Fruit fly (Drosophila melanogaster) whole organism, pupa: Measurements from ENCODE around the gene CG43149.

Experiments used
- CG10348 ChIP-seq: fragments of 200-800 bp; sonication (Bioruptor generic); IDR thresholded peaks from 2 replicates; pipeline ENCODE4 v1.3.6; 2022; ENCODE audit warnings: missing biosample characterization, missing genetic modification characterization
- CG12605 ChIP-seq: fragments of 200-800 bp; sonication (Bioruptor generic); IDR thresholded peaks from 2 replicates; pipeline ENCODE4 v1.3.6; 2022; ENCODE audit warnings: missing biosample characterization, missing genetic modification characterization
- CG13204 ChIP-seq: fragments of 200-800 bp; sonication (Bioruptor generic); optimal IDR thresholded peaks from 2 replicates; lab custom pipeline; 2018; ENCODE audit warnings: missing biosample characterization, mild to moderate bottlenecking, missing genetic modification characterization, moderate library complexity
- CG14655 ChIP-seq: fragments of 200-800 bp; sonication (Bioruptor generic); optimal IDR thresholded peaks from 3 replicates; lab custom pipeline; 2017; ENCODE audit warnings: mild to moderate bottlenecking, missing biosample characterization, missing genetic modification reagents, missing genetic modification characterization
- CG15710 ChIP-seq: fragments of 200-800 bp; sonication (Bioruptor generic); optimal IDR thresholded peaks from 2 replicates; lab custom pipeline; 2018; ENCODE audit warnings: missing biosample characterization, mild to moderate bottlenecking, missing genetic modification characterization, moderate library complexity
- CG17806 ChIP-seq: fragments of 200-800 bp; sonication (Bioruptor generic); optimal IDR thresholded peaks from 2 replicates; lab custom pipeline; 2018; ENCODE audit warnings: missing biosample characterization, mild to moderate bottlenecking, missing genetic modification characterization, moderate library complexity
- CG32121 ChIP-seq: fragments of 200-800 bp; sonication (Bioruptor generic); IDR thresholded peaks from 2 replicates; pipeline ENCODE4 v1.3.6; 2022; ENCODE audit warnings: missing biosample characterization, missing genetic modification characterization
- CG34367 ChIP-seq: fragments of 200-800 bp; sonication (Bioruptor generic); optimal IDR thresholded peaks from 2 replicates; lab custom pipeline; 2018; ENCODE audit warnings: missing biosample characterization, mild to moderate bottlenecking, missing genetic modification characterization
- CG4496 ChIP-seq: fragments of 200-800 bp; sonication (Bioruptor generic); IDR thresholded peaks from 3 replicates; pipeline ENCODE4 v1.3.6; 2022; ENCODE audit warnings: missing biosample characterization, missing genetic modification characterization
- CG8159 ChIP-seq: fragments of 200-800 bp; sonication (Bioruptor generic); optimal IDR thresholded peaks from 3 replicates; lab custom pipeline; 2018; ENCODE audit warnings: missing biosample characterization, mild to moderate bottlenecking, missing genetic modification characterization, moderate library complexity
- CG8301 ChIP-seq: fragments of 200-800 bp; sonication (Bioruptor generic); optimal IDR thresholded peaks from 2 replicates; lab custom pipeline; 2018; ENCODE audit warnings: missing biosample characterization, mild to moderate bottlenecking, missing genetic modification characterization
- CG9948 ChIP-seq: fragments of 200-800 bp; sonication (Bioruptor generic); optimal IDR thresholded peaks from 2 replicates; lab custom pipeline; 2018; ENCODE audit warnings: missing biosample characterization, mild to moderate bottlenecking, missing genetic modification characterization, moderate library complexity
- D1 ChIP-seq: fragments of 200-800 bp; sonication (Bioruptor generic); optimal IDR thresholded peaks from 2 replicates; lab custom pipeline; 2018; ENCODE audit warnings: missing biosample characterization, mild to moderate bottlenecking, missing genetic modification characterization, moderate library complexity
- EcR ChIP-seq: fragments of 200-800 bp; sonication (Bioruptor generic); optimal IDR thresholded peaks from 3 replicates; lab custom pipeline; 2019; ENCODE audit warnings: missing biosample characterization, missing genetic modification characterization, mild to moderate bottlenecking, moderate library complexity, missing genetic modification reagents
- Ets98B ChIP-seq: fragments of 200-800 bp; sonication (Bioruptor generic); IDR thresholded peaks from 2 replicates; pipeline ENCODE4 v1.3.6; 2022; ENCODE audit warnings: missing biosample characterization, missing genetic modification characterization
- Pif1A ChIP-seq: fragments of 200-800 bp; sonication (Bioruptor generic); optimal IDR thresholded peaks from 3 replicates; lab custom pipeline; 2016; ENCODE audit warnings: missing biosample characterization, missing genetic modification characterization
- Pif1B ChIP-seq: fragments of 200-800 bp; sonication (Bioruptor generic); optimal IDR thresholded peaks from 3 replicates; lab custom pipeline; 2016; ENCODE audit warnings: missing biosample characterization, missing genetic modification characterization
- Snoo ChIP-seq: fragments of 200-800 bp; sonication (Bioruptor generic); optimal IDR thresholded peaks from 3 replicates; lab custom pipeline; 2017; ENCODE audit warnings: missing biosample characterization, mild to moderate bottlenecking, missing genetic modification characterization, inconsistent platforms
- fd96Ca ChIP-seq: fragments of 200-800 bp; sonication (Bioruptor generic); IDR thresholded peaks from 3 replicates; pipeline ENCODE4 v1.3.6; 2022; ENCODE audit warnings: missing biosample characterization, missing genetic modification characterization
- gl ChIP-seq: fragments of 200-800 bp; sonication (Bioruptor generic); optimal IDR thresholded peaks from 2 replicates; lab custom pipeline; 2018; ENCODE audit warnings: missing biosample characterization, mild to moderate bottlenecking, missing genetic modification characterization
- rn ChIP-seq: fragments of 200-800 bp; sonication (Bioruptor generic); IDR thresholded peaks from 2 replicates; pipeline ENCODE4 v1.3.6; 2022; ENCODE audit warnings: missing biosample characterization, missing genetic modification characterization

The CG43149 gene

dm6 chr3L:66063-66462, 11.5 kb upstream of the CG43149 start, which contains the start of gene Lsp1gamma:
Lsp1gamma (plus strand) TSS chr3L:66430.
- TF ChIP-seq CG17806 (no peak), Pif1A (GFP tag; lab: Kevin White, UChicago) (no peak), CG15710 (no peak), EcR (no peak), fd96Ca (no peak), CG8159 (tag; lab: Kevin White, UChicago) (no peak), CG14655 (GFP tag; lab: Kevin White, UChicago) (no peak), CG32121 (GFP tag; lab: Robert Waterston, UW) (no peak), gl (tag; lab: Kevin White, UChicago) (no peak), CG34367 (tag; lab: Kevin White, UChicago) (no peak), D1 (no peak), CG9948 (tag; lab: Kevin White, UChicago) (no peak), rn (GFP tag; lab: Robert Waterston, UW) (no peak), Pif1B (GFP tag; lab: Kevin White, UChicago) (no peak), Ets98B (GFP tag; lab: Robert Waterston, UW) (no peak), CG12605 (GFP tag; lab: Robert Waterston, UW) (no peak), Snoo (tag; lab: Kevin White, UChicago) (no peak)

- TF ChIP-seq CG15710 (no peak), CG4496 (GFP tag; lab: Robert Waterston, UW) (peak; percentile 51; the same call in 1 of the 3 replicates)
These were observed 5.9 kb upstream of the CG43149 start for dm6 chr3L:60491-60890.

- TF ChIP-seq CG14655 (GFP tag; lab: Kevin White, UChicago), result peak; percentile 15
- no peak for TF ChIP-seq CG32121 (GFP tag; lab: Robert Waterston, UW)
- TF ChIP-seq, all 21 proteins: peak for 1
These were observed 5.5 kb upstream of the CG43149 start for dm6 chr3L:60050-60449.

dm6 chr3L:57638-58037, 3.1 kb upstream of the CG43149 start:
- TF ChIP-seq CG17806 (no peak), CG8159 (tag; lab: Kevin White, UChicago) (no peak), CG13204 (no peak)

dm6 chr3L:56532-56931, 2.0 kb upstream of the CG43149 start:
- TF ChIP-seq EcR (no peak), CG17806 (no peak), CG10348 (no peak), Pif1B (GFP tag; lab: Kevin White, UChicago) (no peak), Ets98B (GFP tag; lab: Robert Waterston, UW) (no peak), rn (GFP tag; lab: Robert Waterston, UW) (no peak), CG4496 (GFP tag; lab: Robert Waterston, UW) (no peak), CG32121 (GFP tag; lab: Robert Waterston, UW) (no peak), CG14655 (GFP tag; lab: Kevin White, UChicago) (no peak), CG13204 (no peak), CG15710 (no peak), fd96Ca (no peak), CG8159 (tag; lab: Kevin White, UChicago) (no peak), gl (tag; lab: Kevin White, UChicago) (no peak), D1 (no peak), CG9948 (tag; lab: Kevin White, UChicago) (no peak), CG34367 (tag; lab: Kevin White, UChicago) (no peak), CG12605 (GFP tag; lab: Robert Waterston, UW) (no peak), CG8301 (tag; lab: Kevin White, UChicago) (no peak), Pif1A (GFP tag; lab: Kevin White, UChicago) (no peak)
- TF ChIP-seq, all 21 proteins: peak for 0

- TF ChIP-seq D1 (no peak), CG4496 (GFP tag; lab: Robert Waterston, UW) (no peak), CG8159 (tag; lab: Kevin White, UChicago) (no peak), CG9948 (tag; lab: Kevin White, UChicago) (no peak), rn (GFP tag; lab: Robert Waterston, UW) (no peak), CG10348 (no peak)
These were observed 3.7 kb downstream of the CG43149 start for dm6 chr3L:50834-51233.

- no peak for TF ChIP-seq CG32121 (GFP tag; lab: Robert Waterston, UW)
- TF ChIP-seq CG8159 (tag; lab: Kevin White, UChicago), result no peak
- no peak for TF ChIP-seq rn (GFP tag; lab: Robert Waterston, UW)
- no peak for TF ChIP-seq CG15710
- no peak for TF ChIP-seq CG4496 (GFP tag; lab: Robert Waterston, UW)
- TF ChIP-seq Ets98B (GFP tag; lab: Robert Waterston, UW), result no peak
- TF ChIP-seq CG10348, result no peak
- TF ChIP-seq CG14655 (GFP tag; lab: Kevin White, UChicago), result no peak
- TF ChIP-seq CG8301 (tag; lab: Kevin White, UChicago), result no peak
- TF ChIP-seq Pif1A (GFP tag; lab: Kevin White, UChicago), result no peak
- no peak for TF ChIP-seq CG9948 (tag; lab: Kevin White, UChicago)
- no peak for TF ChIP-seq fd96Ca
- no peak for TF ChIP-seq Pif1B (GFP tag; lab: Kevin White, UChicago)
- no peak for TF ChIP-seq EcR
These were observed 4.8 kb downstream of the CG43149 start for dm6 chr3L:49732-50131.
